Fruit fly (Drosophila melanogaster) whole organism, embryonic: ENCODE results near the gene yps.

Source experiments
- Ada2b ChIP-seq: fragments of 200-800 bp; sonication (Bioruptor generic); IDR thresholded peaks from 2 replicates; pipeline ENCODE4 v1.3.6; 2022; ENCODE audit warnings: missing biosample characterization, missing genetic modification characterization
- Atf3 ChIP-seq: fragments of 200-800 bp; sonication (Bioruptor generic); optimal IDR thresholded peaks from 3 replicates; lab custom pipeline; 2016; ENCODE audit warnings: missing biosample characterization, missing genetic modification characterization
- CG10321 ChIP-seq: fragments of 200-800 bp; sonication (Bioruptor generic); IDR thresholded peaks from 2 replicates; pipeline ENCODE4 v1.3.6; 2022; ENCODE audit warnings: missing biosample characterization, missing genetic modification characterization
- CG10543 ChIP-seq: fragments of 200-800 bp; sonication (Bioruptor generic); optimal IDR thresholded peaks from 3 replicates; lab custom pipeline; 2017; ENCODE audit warnings: missing biosample characterization, mild to moderate bottlenecking, missing genetic modification characterization, moderate library complexity
- CG10654 ChIP-seq: fragments of 200-800 bp; sonication (Bioruptor generic); optimal IDR thresholded peaks from 2 replicates; lab custom pipeline; 2016; ENCODE audit warnings: missing biosample characterization, missing genetic modification characterization
- CG11560 ChIP-seq: fragments of 200-800 bp; sonication (Bioruptor generic); IDR thresholded peaks from 3 replicates; pipeline ENCODE4 v1.3.6; 2022; ENCODE audit warnings: missing biosample characterization, missing genetic modification characterization
- CG13424 ChIP-seq: fragments of 200-800 bp; sonication (Bioruptor generic); optimal IDR thresholded peaks from 2 replicates; lab custom pipeline; 2019; ENCODE audit warnings: missing biosample characterization, mild to moderate bottlenecking, missing genetic modification characterization, moderate library complexity
- CG14441 ChIP-seq: fragments of 200-800 bp; sonication (Bioruptor generic); IDR thresholded peaks from 2 replicates; pipeline ENCODE4 v1.3.6; 2022; ENCODE audit warnings: missing biosample characterization, missing genetic modification characterization
- CG15073 ChIP-seq: fragments of 200-800 bp; sonication (Bioruptor generic); optimal IDR thresholded peaks from 2 replicates; lab custom pipeline; 2016; ENCODE audit warnings: missing biosample characterization, missing genetic modification characterization
- CG17802 ChIP-seq: fragments of 200-800 bp; sonication (Bioruptor generic); optimal IDR thresholded peaks from 2 replicates; lab custom pipeline; 2018; ENCODE audit warnings: missing biosample characterization, mild to moderate bottlenecking, missing genetic modification characterization, moderate library complexity
- CG2875 ChIP-seq: fragments of 200-800 bp; sonication (Bioruptor generic); optimal IDR thresholded peaks from 2 replicates; lab custom pipeline; 2017; ENCODE audit warnings: missing biosample characterization, mild to moderate bottlenecking, missing genetic modification characterization, missing genetic modification reagents
- CG31441 ChIP-seq: fragments of 200-800 bp; sonication (Bioruptor generic); IDR thresholded peaks from 2 replicates; pipeline ENCODE4 v1.3.6; 2022; ENCODE audit warnings: missing biosample characterization, missing genetic modification characterization
- CG33557 ChIP-seq: fragments of 200-800 bp; sonication (Bioruptor generic); optimal IDR thresholded peaks from 2 replicates; lab custom pipeline; 2019; ENCODE audit warnings: missing biosample characterization, mild to moderate bottlenecking, missing genetic modification characterization, moderate library complexity
- CG4730 ChIP-seq: fragments of 200-800 bp; sonication (Bioruptor generic); IDR thresholded peaks from 2 replicates; pipeline ENCODE4 v1.3.6; 2022; ENCODE audit warnings: missing biosample characterization, missing genetic modification characterization
- CG6791 ChIP-seq: fragments of 200-800 bp; sonication (Bioruptor generic); IDR thresholded peaks from 3 replicates; pipeline ENCODE4 v1.3.6; 2022; ENCODE audit warnings: missing biosample characterization, missing genetic modification characterization; ENCODE audit not compliant: partially characterized antibody
- CG7963 ChIP-seq: fragments of 200-800 bp; sonication (Bioruptor generic); IDR thresholded peaks from 3 replicates; pipeline ENCODE4 v1.3.6; 2022; ENCODE audit warnings: missing biosample characterization, missing genetic modification characterization; ENCODE audit not compliant: partially characterized antibody
- CG9797 ChIP-seq: fragments of 200-800 bp; sonication (Bioruptor generic); optimal IDR thresholded peaks from 3 replicates; lab custom pipeline; 2018; ENCODE audit warnings: missing biosample characterization, mild to moderate bottlenecking, missing genetic modification characterization
- CrebB ChIP-seq: fragments of 200-800 bp; sonication (Bioruptor generic); optimal IDR thresholded peaks from 3 replicates; lab custom pipeline; 2018; ENCODE audit warnings: missing biosample characterization, mild to moderate bottlenecking, missing genetic modification characterization
- E2f1 ChIP-seq: fragments of 200-800 bp; sonication (Bioruptor generic); IDR thresholded peaks from 2 replicates; pipeline ENCODE4 v1.3.6; 2022; ENCODE audit warnings: missing biosample characterization, missing genetic modification characterization
- HLH3B ChIP-seq: fragments of 200-800 bp; sonication (Bioruptor generic); IDR thresholded peaks from 2 replicates; pipeline ENCODE4 v1.3.6; 2022; ENCODE audit warnings: missing biosample characterization, missing genetic modification characterization
- HmgD ChIP-seq: fragments of 200-800 bp; sonication (Bioruptor generic); optimal IDR thresholded peaks from 3 replicates; lab custom pipeline; 2016; ENCODE audit warnings: missing biosample characterization, missing genetic modification characterization
- Hmr ChIP-seq: fragments of 200-800 bp; sonication (Bioruptor generic); optimal IDR thresholded peaks from 3 replicates; lab custom pipeline; 2017; ENCODE audit warnings: mild to moderate bottlenecking, missing biosample characterization, missing genetic modification reagents, missing genetic modification characterization
- Hr78 ChIP-seq, 2 experiments: fragments of 200-800 bp in 1 of 2; fragments of >200 bp in 1 of 2; sonication (Bioruptor generic) in 1 of 2; optimal IDR thresholded peaks; 2 replicates each; lab custom pipeline; 2017 to 2019; ENCODE audit warnings: missing biosample characterization in 2 of 2, missing genetic modification characterization in 2 of 2, mild to moderate bottlenecking in 1 of 2, moderate library complexity in 1 of 2
- Mrtf ChIP-seq: fragments of 200-800 bp; sonication (Bioruptor generic); IDR thresholded peaks from 3 replicates; pipeline ENCODE4 v1.3.6; 2022; ENCODE audit warnings: missing biosample characterization, missing genetic modification characterization
- Sry-δ ChIP-seq: fragments of 200-800 bp; sonication (Bioruptor generic); optimal IDR thresholded peaks from 2 replicates; lab custom pipeline; 2016; ENCODE audit warnings: missing biosample characterization, missing genetic modification characterization
- Stat92E ChIP-seq, 3 experiments: fragments of >200 bp in 2 of 3; fragments of 200-800 bp in 1 of 3; sonication (Bioruptor generic) in 1 of 3; optimal IDR thresholded peaks; 2 replicates each; lab custom pipeline; 2017 to 2019; ENCODE audit warnings: missing biosample characterization in 3 of 3, missing genetic modification characterization in 3 of 3, mild to moderate bottlenecking in 1 of 3, moderate library complexity in 1 of 3
- cwo ChIP-seq: fragments of 200-800 bp; sonication (Bioruptor generic); optimal IDR thresholded peaks from 3 replicates; lab custom pipeline; 2017; ENCODE audit warnings: missing biosample characterization, missing genetic modification characterization, mild to moderate bottlenecking, moderate library complexity, missing genetic modification reagents
- dmrt99B ChIP-seq: fragments of 200-800 bp; sonication (Bioruptor generic); optimal IDR thresholded peaks from 2 replicates; lab custom pipeline; 2018; ENCODE audit warnings: missing biosample characterization, mild to moderate bottlenecking, missing genetic modification characterization, moderate library complexity
- dysf ChIP-seq: fragments of 200-800 bp; sonication (Bioruptor generic); IDR thresholded peaks from 3 replicates; pipeline ENCODE4 v1.3.6; 2022; ENCODE audit warnings: missing biosample characterization, missing genetic modification characterization
- fu2 ChIP-seq: fragments of 200-800 bp; sonication (Bioruptor generic); optimal IDR thresholded peaks from 2 replicates; lab custom pipeline; 2016; ENCODE audit warnings: missing biosample characterization, missing genetic modification characterization
- gem ChIP-seq: fragments of 200-800 bp; sonication (Bioruptor generic); optimal IDR thresholded peaks from 2 replicates; lab custom pipeline; 2019; ENCODE audit warnings: missing biosample characterization, mild to moderate bottlenecking, missing genetic modification characterization, moderate library complexity
- gsb ChIP-seq: fragments of 200-800 bp; sonication (Bioruptor generic); IDR thresholded peaks from 2 replicates; pipeline ENCODE4 v1.3.6; 2022; ENCODE audit warnings: missing biosample characterization, missing genetic modification characterization
- her ChIP-seq: fragments of 200-800 bp; sonication (Bioruptor generic); optimal IDR thresholded peaks from 2 replicates; lab custom pipeline; 2016; ENCODE audit warnings: missing biosample characterization, missing genetic modification characterization
- jing ChIP-seq: fragments of 200-800 bp; sonication (Bioruptor generic); optimal IDR thresholded peaks from 2 replicates; lab custom pipeline; 2018; ENCODE audit warnings: missing biosample characterization, mild to moderate bottlenecking, missing genetic modification characterization
- knrl ChIP-seq: fragments of 200-800 bp; sonication (Bioruptor generic); IDR thresholded peaks from 3 replicates; pipeline ENCODE4 v1.3.6; 2022; ENCODE audit warnings: missing biosample characterization, missing genetic modification characterization; ENCODE audit not compliant: partially characterized antibody
- lmd ChIP-seq: fragments of 200-800 bp; sonication (Bioruptor generic); IDR thresholded peaks from 2 replicates; pipeline ENCODE4 v1.3.6; 2022; ENCODE audit warnings: missing biosample characterization, missing genetic modification characterization
- pnt ChIP-seq: fragments of 200-800 bp; sonication (Bioruptor generic); optimal IDR thresholded peaks from 3 replicates; lab custom pipeline; 2016; ENCODE audit warnings: missing biosample characterization, missing genetic modification characterization
- pum ChIP-seq: fragments of 200-800 bp; sonication (Bioruptor generic); optimal IDR thresholded peaks from 2 replicates; lab custom pipeline; 2016; ENCODE audit warnings: missing biosample characterization, missing genetic modification characterization
- ranshi ChIP-seq: fragments of 200-800 bp; sonication (Bioruptor generic); IDR thresholded peaks from 2 replicates; pipeline ENCODE4 v1.3.6; 2022; ENCODE audit warnings: missing biosample characterization, missing genetic modification characterization
- ro ChIP-seq: fragments of 200-800 bp; sonication (Bioruptor generic); IDR thresholded peaks from 2 replicates; pipeline ENCODE4 v1.3.6; 2022; ENCODE audit warnings: missing biosample characterization, missing genetic modification characterization
- sens ChIP-seq: fragments of 200-800 bp; sonication (Bioruptor generic); peaks from one replicate; lab custom pipeline; 2016; ENCODE audit warnings: missing biosample characterization, missing genetic modification characterization
- sisA ChIP-seq: fragments of 200-800 bp; sonication (Bioruptor generic); IDR thresholded peaks from 2 replicates; pipeline ENCODE4 v1.3.6; 2022; ENCODE audit warnings: missing biosample characterization, missing genetic modification characterization
- tgo ChIP-seq: fragments of 200-800 bp; sonication (Bioruptor generic); IDR thresholded peaks from 3 replicates; pipeline ENCODE4 v1.3.6; 2022; ENCODE audit warnings: missing biosample characterization, missing genetic modification characterization
- toy ChIP-seq: fragments of 200-800 bp; sonication (Bioruptor generic); IDR thresholded peaks from 2 replicates; pipeline ENCODE4 v1.3.6; 2022; ENCODE audit warnings: missing biosample characterization, missing genetic modification characterization
- trem ChIP-seq: fragments of 200-800 bp; optimal IDR thresholded peaks from 3 replicates; lab custom pipeline; 2019; ENCODE audit warnings: missing biosample characterization, mild to moderate bottlenecking, missing genetic modification characterization, moderate library complexity
- twi ChIP-seq: fragments of 200-800 bp; optimal IDR thresholded peaks from 2 replicates; lab custom pipeline; 2019; ENCODE audit warnings: missing biosample characterization, mild to moderate bottlenecking, missing genetic modification characterization, moderate library complexity
- zen2 ChIP-seq: fragments of 200-800 bp; sonication (Bioruptor generic); IDR thresholded peaks from 3 replicates; pipeline ENCODE4 v1.3.6; 2022; ENCODE audit warnings: missing biosample characterization, missing genetic modification characterization; ENCODE audit not compliant: partially characterized antibody
- zfh1 ChIP-seq: fragments of 200-800 bp; sonication (Bioruptor generic); IDR thresholded peaks from 3 replicates; pipeline ENCODE4 v1.3.6; 2022; ENCODE audit warnings: missing biosample characterization, missing genetic modification characterization

yps gene

DNA sequence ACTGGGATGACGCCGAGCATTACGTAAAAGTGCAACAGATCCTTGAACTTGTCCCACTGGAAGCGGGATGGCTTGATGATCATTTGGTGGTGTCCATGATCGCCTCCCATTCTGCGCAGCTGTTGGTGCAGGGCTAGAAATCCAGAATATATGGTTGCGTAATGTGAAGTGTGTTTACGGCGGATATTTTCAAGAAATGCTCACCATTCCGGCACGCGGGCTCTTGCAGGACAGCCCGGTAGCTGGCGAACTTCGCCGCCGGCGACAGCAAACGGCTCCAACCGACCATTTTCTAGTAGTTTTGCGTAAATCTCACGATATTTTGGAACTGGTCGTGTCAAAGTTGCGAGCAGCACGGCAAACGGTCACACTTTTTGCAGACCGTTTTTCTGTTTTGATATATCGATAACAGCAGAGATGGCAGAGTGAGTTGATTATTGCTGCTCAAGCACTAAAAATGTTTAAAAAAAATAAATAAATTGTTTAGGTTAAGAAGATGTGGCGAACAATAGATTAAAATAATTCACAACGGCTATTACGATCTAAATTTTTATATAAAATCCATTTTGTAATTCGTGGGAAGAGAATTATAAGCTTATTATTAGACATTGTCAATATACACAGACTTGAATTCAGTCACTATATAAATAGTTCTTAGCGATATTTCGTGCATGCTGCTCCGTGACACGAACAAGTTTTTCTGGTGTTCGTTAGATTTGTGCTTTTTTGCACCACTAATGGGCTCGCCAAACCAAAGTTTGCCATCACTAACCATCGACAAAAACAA, 13.4 kb upstream of the yps start, which contains the start of the genes ND-SGDH and RhoGAP68F (continued):
- no peak for TF ChIP-seq Hr78 (GFP tag; optimal IDR thresholded peaks at IDR 0.05; lab: Kevin White, UChicago)
- peak; percentile 56; the same call in 1 of the 2 replicates for TF ChIP-seq ranshi (GFP tag; lab: Robert Waterston, UW)
- peak; percentile 67; the same call in 1 of the 3 replicates for TF ChIP-seq Mrtf (GFP tag; lab: Robert Waterston, UW)
- TF ChIP-seq jing (GFP tag; lab: Kevin White, UChicago), result no peak
- TF ChIP-seq CG17802 (tag; lab: Kevin White, UChicago), result peak; percentile 17
- peak; percentile 67 for TF ChIP-seq dmrt99B (tag; lab: Kevin White, UChicago)
- TF ChIP-seq CG10321 (GFP tag; lab: Robert Waterston, UW), result no peak
- TF ChIP-seq E2f1 (GFP tag; lab: Robert Waterston, UW), result peak; percentile 58
- TF ChIP-seq lmd (GFP tag; lab: Robert Waterston, UW), result peak; percentile 77
- peak; percentile 54 for TF ChIP-seq cwo
- no peak for TF ChIP-seq CG2875 (GFP tag; lab: Kevin White, UChicago)
- TF ChIP-seq Hmr, result peak; percentile 80
- TF ChIP-seq CG4730, result peak; percentile 32; the same call in 1 of the 2 replicates
- TF ChIP-seq CG11560 (tag; lab: Robert Waterston, UW), result no peak; the same call in 2 of the 3 replicates
- peak; percentile 54 for TF ChIP-seq twi
- peak; percentile 91 for TF ChIP-seq CG6791
- peak; percentile 62 for TF ChIP-seq CG33557 (GFP tag; lab: Kevin White, UChicago)
- peak; percentile 81 for TF ChIP-seq CG13424
- peak; percentile 60; the same call in 2 of the 3 replicates for TF ChIP-seq zfh1 (GFP tag; lab: Robert Waterston, UW)
- peak; percentile 97 for TF ChIP-seq Sry-δ
- peak; percentile 68 for TF ChIP-seq pum (GFP tag; lab: Kevin White, UChicago)
- TF ChIP-seq toy (GFP tag; lab: Robert Waterston, UW), result peak; percentile 42; the same call in 1 of the 2 replicates
- TF ChIP-seq tgo, result peak; percentile 74
- TF ChIP-seq CG15073 (GFP tag; lab: Kevin White, UChicago), result no peak
- TF ChIP-seq trem (tag; lab: Kevin White, UChicago), result peak; percentile 76
- TF ChIP-seq sisA, result peak; percentile 68
- peak; percentile 43 for TF ChIP-seq Ada2b (GFP tag; lab: Robert Waterston, UW)
- peak; percentile 99 for TF ChIP-seq knrl
- TF ChIP-seq Stat92E (GFP tag; optimal IDR thresholded peaks at IDR 0.05; lab: Kevin White, UChicago), result peak in 1 of 3 experiments; percentile 1
- no peak for TF ChIP-seq her
- TF ChIP-seq gem (tag; lab: Kevin White, UChicago), result peak; percentile 88
- TF ChIP-seq CG14441, result peak; percentile 74
- TF ChIP-seq HLH3B (GFP tag; lab: Robert Waterston, UW), result peak; percentile 51; the same call in 1 of the 2 replicates
- TF ChIP-seq CG7963, result peak; percentile 70
- peak; percentile 92 for TF ChIP-seq sens
- TF ChIP-seq zen2 (GFP tag; lab: Robert Waterston, UW), result peak; percentile 81
- TF ChIP-seq CG9797 (GFP tag; lab: Kevin White, UChicago), result peak; percentile 76
- TF ChIP-seq CG10654 (GFP tag; lab: Kevin White, UChicago), result peak; percentile 68
- peak; percentile 82; the same call in 1 of the 2 replicates for TF ChIP-seq CG31441 (GFP tag; lab: Robert Waterston, UW)
- TF ChIP-seq pnt, result peak; percentile 51
- peak; percentile 55; the same call in 1 of the 2 replicates for TF ChIP-seq gsb (GFP tag; lab: Robert Waterston, UW)
- TF ChIP-seq CrebB, result no peak
- no peak for TF ChIP-seq HmgD (GFP tag; lab: Kevin White, UChicago)
- TF ChIP-seq fu2, result peak; percentile 34
- TF ChIP-seq ro (GFP tag; lab: Robert Waterston, UW), result no peak
- peak; percentile 7 for TF ChIP-seq Atf3 (GFP tag; lab: Kevin White, UChicago)
- peak; percentile 80 for TF ChIP-seq dysf
- peak; percentile 87 for TF ChIP-seq CG10543 (GFP tag; lab: Kevin White, UChicago)
